Worm (Caenorhabditis elegans) whole organism, L1 larva: ENCODE measurements around the gene K05D4.9.

Source experiments
- C34B4.2 ChIP-seq: sonication (generic microtip); optimal IDR thresholded peaks from 2 replicates; lab custom pipeline; 2017; ENCODE audit warnings: mild to moderate bottlenecking, missing genetic modification characterization, missing compliant biosample characterization
- Y116A8C.19 ChIP-seq: sonication (generic microtip); optimal IDR thresholded peaks from 2 replicates; lab custom pipeline; 2016; ENCODE audit warnings: missing compliant biosample characterization, missing genetic modification characterization, borderline replicate concordance
- aha-1 ChIP-seq: fragments of 150-350 bp; optimal IDR thresholded peaks from 2 replicates; lab custom pipeline; 2014; ENCODE audit warnings: missing biosample characterization, missing genetic modification characterization
- blmp-1 ChIP-seq: fragments of 150-350 bp; optimal IDR thresholded peaks from 2 replicates; lab custom pipeline; 2014; ENCODE audit warnings: missing biosample characterization, missing genetic modification characterization
- ceh-63 ChIP-seq: fragments of 200-800 bp; sonication (Bioruptor generic); optimal IDR thresholded peaks from 2 replicates; lab custom pipeline; 2018; ENCODE audit warnings: mild to moderate bottlenecking, missing genetic modification characterization, missing compliant biosample characterization
- dpl-1 ChIP-seq, 3 experiments: fragments of 150-350 bp in 2 of 3; sonication (generic microtip) in 1 of 3; optimal IDR thresholded peaks; 2 replicates each; lab custom pipeline; 2014 to 2017; ENCODE audit warnings: missing biosample characterization in 3 of 3, missing genetic modification characterization in 3 of 3, missing genetic modification reagents in 3 of 3
- egl-27 ChIP-seq, 2 experiments: fragments of 150-350 bp in 1 of 2; sonication (generic microtip); optimal IDR thresholded peaks; 3 replicates each; lab custom pipeline; 2017 to 2018; ENCODE audit warnings: missing biosample characterization in 2 of 2, missing genetic modification characterization in 2 of 2, missing genetic modification reagents in 2 of 2
- fkh-10 ChIP-seq: sonication (generic microtip); optimal IDR thresholded peaks from 2 replicates; lab custom pipeline; 2017; ENCODE audit warnings: missing biosample characterization, missing genetic modification reagents, missing genetic modification characterization
- fkh-4 ChIP-seq: sonication (generic microtip); optimal IDR thresholded peaks from 2 replicates; lab custom pipeline; 2016; ENCODE audit warnings: missing compliant biosample characterization, missing genetic modification characterization, borderline replicate concordance
- fkh-8 ChIP-seq: sonication (generic microtip); optimal IDR thresholded peaks from 2 replicates; lab custom pipeline; 2016; ENCODE audit warnings: mild to moderate bottlenecking, missing genetic modification characterization, missing compliant biosample characterization
- grh-1 ChIP-seq: fragments of 200-800 bp; sonication (Bioruptor generic); IDR thresholded peaks from 2 replicates; pipeline ENCODE4 v1.3.6; 2022; ENCODE audit warnings: missing genetic modification reagents, missing genetic modification characterization, missing compliant biosample characterization
- hlh-4 ChIP-seq: sonication (generic microtip); optimal IDR thresholded peaks from 2 replicates; lab custom pipeline; 2016; ENCODE audit warnings: mild to moderate bottlenecking, missing genetic modification characterization, missing compliant biosample characterization
- irx-1 ChIP-seq: sonication (generic microtip); optimal IDR thresholded peaks from 2 replicates; lab custom pipeline; 2016; ENCODE audit warnings: missing genetic modification characterization, missing compliant biosample characterization
- jun-1 ChIP-seq: fragments of 150-350 bp; optimal IDR thresholded peaks from 2 replicates; lab custom pipeline; 2014; ENCODE audit warnings: missing biosample characterization, missing genetic modification reagents, missing genetic modification characterization
- lin-13 ChIP-seq: fragments of 150-350 bp; optimal IDR thresholded peaks from 2 replicates; lab custom pipeline; 2014; ENCODE audit warnings: missing biosample characterization, missing genetic modification reagents, missing genetic modification characterization
- lin-14 ChIP-seq: fragments of 200-800 bp; sonication (Bioruptor generic); optimal IDR thresholded peaks from 2 replicates; lab custom pipeline; 2018; ENCODE audit warnings: mild to moderate bottlenecking, missing genetic modification characterization, moderate library complexity, missing compliant biosample characterization
- lin-15B ChIP-seq: fragments of 150-350 bp; sonication (generic microtip); optimal IDR thresholded peaks from 3 replicates; lab custom pipeline; 2014; ENCODE audit warnings: missing biosample characterization, missing genetic modification characterization
- lin-35 ChIP-seq, 2 experiments: fragments of 150-350 bp; optimal IDR thresholded peaks; 2 replicates each; lab custom pipeline; 2014; ENCODE audit warnings: missing biosample characterization in 2 of 2, missing genetic modification characterization in 2 of 2, missing genetic modification reagents in 2 of 2
- lin-39 ChIP-seq: fragments of 150-350 bp; optimal IDR thresholded peaks from 2 replicates; lab custom pipeline; 2014; ENCODE audit warnings: missing biosample characterization, missing genetic modification reagents, missing genetic modification characterization
- mab-9 ChIP-seq: fragments of 200-800 bp; sonication (Bioruptor generic); IDR thresholded peaks from 2 replicates; pipeline ENCODE4 v1.3.6; 2022; ENCODE audit warnings: missing genetic modification reagents, missing genetic modification characterization, missing compliant biosample characterization
- mdl-1 ChIP-seq, 2 experiments: fragments of 150-350 bp; optimal IDR thresholded peaks; 2 replicates each; lab custom pipeline; 2014 to 2017; ENCODE audit warnings: missing biosample characterization in 2 of 2, missing genetic modification characterization in 2 of 2, inconsistent platforms in 1 of 2
- nhr-11 ChIP-seq: fragments of 150-350 bp; optimal IDR thresholded peaks from 2 replicates; lab custom pipeline; 2014; ENCODE audit warnings: missing biosample characterization, missing genetic modification characterization
- nhr-237 ChIP-seq: fragments of 150-350 bp; optimal IDR thresholded peaks from 2 replicates; lab custom pipeline; 2014; ENCODE audit warnings: missing biosample characterization, missing genetic modification characterization
- nhr-47 ChIP-seq: sonication (generic microtip); optimal IDR thresholded peaks from 2 replicates; lab custom pipeline; 2016; ENCODE audit warnings: mild to moderate bottlenecking, missing genetic modification characterization, moderate library complexity, missing compliant biosample characterization
- nhr-77 ChIP-seq: fragments of 150-350 bp; optimal IDR thresholded peaks from 2 replicates; lab custom pipeline; 2014; ENCODE audit warnings: missing biosample characterization, missing genetic modification characterization
- nhr-84 ChIP-seq: sonication (generic microtip); optimal IDR thresholded peaks from 2 replicates; lab custom pipeline; 2017; ENCODE audit warnings: missing biosample characterization, missing genetic modification characterization
- nhr-85 ChIP-seq: sonication (generic microtip); peaks from one replicate; lab custom pipeline; 2016; ENCODE audit warnings: missing genetic modification characterization, inconsistent platforms, missing compliant biosample characterization
- pag-3 ChIP-seq: sonication (generic microtip); optimal IDR thresholded peaks from 2 replicates; lab custom pipeline; 2017; ENCODE audit warnings: missing genetic modification characterization, mild to moderate bottlenecking, missing compliant biosample characterization, antibody characterized with exemption, borderline replicate concordance; ENCODE audit not compliant: insufficient read depth
- pax-3 ChIP-seq: fragments of 200-800 bp; sonication (Bioruptor generic); optimal IDR thresholded peaks from 2 replicates; lab custom pipeline; 2018; ENCODE audit warnings: mild to moderate bottlenecking, missing genetic modification characterization, moderate library complexity, missing compliant biosample characterization
- pqm-1 ChIP-seq: sonication (generic microtip); optimal IDR thresholded peaks from 3 replicates; lab custom pipeline; 2017; ENCODE audit warnings: missing biosample characterization, missing genetic modification characterization
- snpc-4 ChIP-seq: fragments of 150-350 bp; optimal IDR thresholded peaks from 2 replicates; lab custom pipeline; 2014; ENCODE audit warnings: missing biosample characterization, missing genetic modification characterization
- sox-4 ChIP-seq: sonication (generic microtip); optimal IDR thresholded peaks from 2 replicates; lab custom pipeline; 2016; ENCODE audit warnings: missing genetic modification characterization, missing compliant biosample characterization
- tbx-2 ChIP-seq: sonication (generic microtip); optimal IDR thresholded peaks from 2 replicates; lab custom pipeline; 2016; ENCODE audit warnings: missing genetic modification characterization, missing compliant biosample characterization
- unc-62 ChIP-seq: fragments of 150-350 bp; optimal IDR thresholded peaks from 2 replicates; lab custom pipeline; 2014; ENCODE audit warnings: missing biosample characterization, missing genetic modification reagents, missing genetic modification characterization
- xbp-1 ChIP-seq: sonication (generic microtip); optimal IDR thresholded peaks from 2 replicates; lab custom pipeline; 2016; ENCODE audit warnings: missing genetic modification characterization, missing compliant biosample characterization
- zag-1 ChIP-seq: fragments of 150-350 bp; optimal IDR thresholded peaks from 2 replicates; lab custom pipeline; 2014; ENCODE audit warnings: missing biosample characterization, missing genetic modification characterization
- zip-4 ChIP-seq: fragments of 200-800 bp; sonication (Bioruptor generic); optimal IDR thresholded peaks from 2 replicates; lab custom pipeline; 2018; ENCODE audit warnings: mild to moderate bottlenecking, missing genetic modification characterization, moderate library complexity, missing compliant biosample characterization
- ztf-11 ChIP-seq, 2 experiments: sonication (generic microtip); optimal IDR thresholded peaks; 2 replicates each; lab custom pipeline; 2016 to 2017; ENCODE audit warnings: missing genetic modification characterization in 2 of 2, missing biosample characterization in 1 of 2, missing compliant biosample characterization in 1 of 2

Gene K05D4.9

ce11 chrV:16183357-16183756 lies 11.7 kb upstream of the K05D4.9 start, which contains the start of gene srz-14:
Gene srz-14 (plus strand): TSS chrV:16183657.
- no peak for TF ChIP-seq pqm-1 (tag; lab: Kevin White, UChicago)
- TF ChIP-seq zag-1 (tag; lab: Kevin White, UChicago) = no peak
- no peak for TF ChIP-seq mdl-1 (tag; optimal IDR thresholded peaks at IDR 0.05; lab: Kevin White, UChicago)
- no peak for TF ChIP-seq pag-3 (tag; lab: Kevin White, UChicago)
- no peak for TF ChIP-seq grh-1 (GFP tag; lab: Robert Waterston, UW)
- no peak for TF ChIP-seq nhr-77 (tag; lab: Kevin White, UChicago)
- TF ChIP-seq snpc-4 = no peak
- TF ChIP-seq mab-9 (GFP tag; lab: Robert Waterston, UW) = no peak
- TF ChIP-seq hlh-4 (tag; lab: Kevin White, UChicago) = no peak
- no peak for TF ChIP-seq egl-27 (tag; optimal IDR thresholded peaks at IDR 0.05; lab: Kevin White, UChicago)
- no peak for TF ChIP-seq nhr-84 (tag; lab: Kevin White, UChicago)
- TF ChIP-seq xbp-1 (tag; lab: Kevin White, UChicago) = no peak
- no peak for TF ChIP-seq irx-1 (tag; lab: Kevin White, UChicago)
- no peak for TF ChIP-seq fkh-8 (tag; lab: Kevin White, UChicago)
- no peak for TF ChIP-seq dpl-1 (GFP tag; optimal IDR thresholded peaks at IDR 0.05; lab: Kevin White, UChicago)
- TF ChIP-seq jun-1 = no peak

- TF ChIP-seq lin-15B (no peak), mab-9 (GFP tag; lab: Robert Waterston, UW) (no peak), lin-39 (no peak), fkh-4 (tag; lab: Kevin White, UChicago) (no peak), sox-4 (tag; lab: Kevin White, UChicago) (no peak), nhr-47 (no peak), zip-4 (GFP tag; lab: Kevin White, UChicago) (no peak), tbx-2 (tag; lab: Kevin White, UChicago) (no peak), blmp-1 (tag; lab: Kevin White, UChicago) (no peak), Y116A8C.19 (tag; lab: Kevin White, UChicago) (no peak), ceh-63 (GFP tag; lab: Kevin White, UChicago) (no peak), nhr-84 (tag; lab: Kevin White, UChicago) (no peak), lin-13 (GFP tag; lab: Kevin White, UChicago) (no peak), aha-1 (tag; lab: Kevin White, UChicago) (no peak), nhr-85 (no peak), nhr-11 (tag; lab: Kevin White, UChicago) (no peak), C34B4.2 (tag; lab: Kevin White, UChicago) (no peak), unc-62 (no peak), nhr-237 (tag; lab: Kevin White, UChicago) (no peak)
Measured at ce11 chrV:16182918-16183317, 11.3 kb upstream of the K05D4.9 start, which contains the start of gene srh-277. Gene srh-277 (plus strand): TSS chrV:16183218.

ce11 chrV:16182110-16182509 lies 10.5 kb upstream of the K05D4.9 start, which contains the start of gene srz-13:
Gene srz-13 (plus strand): TSS chrV:16182410.
- no peak for TF ChIP-seq nhr-77 (tag; lab: Kevin White, UChicago)
- TF ChIP-seq pax-3 (tag; lab: Kevin White, UChicago) = no peak
- TF ChIP-seq lin-14 = no peak
- no peak for TF ChIP-seq fkh-10 (GFP tag; lab: Kevin White, UChicago)
- TF ChIP-seq lin-35 (GFP tag; optimal IDR thresholded peaks at IDR 0.05; lab: Kevin White, UChicago) = no peak
- no peak for TF ChIP-seq ztf-11 (tag; optimal IDR thresholded peaks at IDR 0.05; lab: Kevin White, UChicago)
- TF ChIP-seq irx-1 (tag; lab: Kevin White, UChicago) = no peak
- TF ChIP-seq, all 84 proteins: peak for 0
